Worm (Caenorhabditis elegans): ENCODE results near the gene zip-10.

zip-10 gene

DNA sequence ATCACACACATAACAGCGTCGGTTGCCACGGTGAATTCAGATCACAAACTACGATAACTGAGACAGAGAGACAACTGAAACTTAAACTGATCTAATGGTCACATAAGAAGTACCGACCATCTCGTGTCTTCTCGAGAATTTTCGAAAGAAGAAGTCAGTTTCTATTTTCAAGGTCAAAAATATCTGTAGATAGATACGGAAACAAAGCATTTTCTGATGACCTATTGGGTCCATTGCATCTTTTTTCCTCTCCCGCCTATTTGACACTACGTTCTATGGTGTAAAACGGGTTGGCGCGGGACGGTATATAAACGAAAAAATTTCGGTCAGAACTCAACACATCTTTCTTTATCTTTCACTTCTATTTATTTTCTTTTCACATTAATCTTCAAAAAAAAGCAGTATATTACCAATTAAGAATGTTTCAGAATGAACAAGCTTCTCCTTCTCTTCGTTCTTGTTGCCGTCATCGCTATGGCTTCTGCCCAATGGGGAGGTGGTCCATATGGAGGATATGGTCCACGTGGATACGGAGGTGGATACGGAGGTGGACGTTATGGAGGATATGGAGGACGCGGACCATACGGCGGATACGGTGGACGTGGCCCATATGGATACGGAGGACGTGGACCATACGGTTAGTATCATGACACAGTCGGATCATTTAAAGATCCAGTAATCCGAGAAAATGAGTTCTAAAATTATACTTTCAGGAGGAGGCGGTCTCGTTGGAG lies 34.4 kb downstream of the zip-10 start, which contains the start of gene nlp-24:
nlp-24 (plus strand) TSS at position 429 of the 734 bp plus-strand sequence.
- TF ChIP-seq sea-1 (GFP tag; conservative IDR thresholded peaks at IDR 0.05): no peak
- no peak for TF ChIP-seq F13C5.2 (tag; optimal IDR thresholded peaks at IDR 0.05)
- TF ChIP-seq ama-1 (optimal IDR thresholded peaks at IDR 0.05): no peak
- no peak for TF ChIP-seq aly-1 (tag; optimal IDR thresholded peaks at IDR 0.05)
- no peak for TF ChIP-seq hmbx-1 (tag; optimal IDR thresholded peaks at IDR 0.05)

DNA sequence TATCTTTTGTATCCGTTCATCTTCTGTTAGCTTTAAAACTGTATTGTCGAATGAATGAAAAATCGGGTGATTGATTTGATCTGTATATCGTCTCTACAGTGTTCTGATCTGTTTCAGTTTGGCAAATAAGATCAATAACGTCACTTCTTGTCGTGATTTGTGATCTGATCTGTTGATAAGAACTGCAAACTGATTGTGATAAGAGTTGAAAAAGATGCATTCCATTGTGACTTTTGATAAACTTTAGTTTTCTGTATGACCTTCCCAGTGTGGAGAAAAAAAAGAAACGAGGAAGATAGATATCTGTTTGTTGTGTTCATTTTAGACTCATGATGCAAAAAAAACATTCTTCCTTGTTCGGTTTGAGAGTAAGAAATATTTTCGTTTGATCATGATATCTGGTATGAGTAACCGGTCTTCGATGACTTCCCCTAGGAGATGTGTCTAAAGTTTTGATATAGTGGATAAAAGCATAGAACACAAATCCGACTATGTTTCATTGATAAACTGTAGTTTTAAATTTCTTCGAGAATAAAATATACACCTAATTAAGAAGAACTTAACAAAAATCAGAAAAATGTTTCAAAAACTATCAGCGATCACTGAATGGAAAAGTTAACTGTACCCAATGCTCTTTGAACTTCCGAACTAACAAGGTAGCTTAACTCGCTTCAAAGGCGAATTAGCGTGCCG lies 35.6 kb downstream of the zip-10 start:
- no peak for TF ChIP-seq F13C5.2 (tag; optimal IDR thresholded peaks at IDR 0.05)
- no peak for TF ChIP-seq ceh-13 (GFP tag; optimal IDR thresholded peaks at IDR 0.05)
- TF ChIP-seq tra-4 (tag; optimal IDR thresholded peaks at IDR 0.05): no peak
- TF ChIP-seq scrt-1 (GFP tag; IDR thresholded peaks at IDR 0.05): no peak
- TF ChIP-seq hnd-1 (tag; optimal IDR thresholded peaks at IDR 0.05): no peak
- no peak for TF ChIP-seq hmbx-1 (tag; optimal IDR thresholded peaks at IDR 0.05)
- TF ChIP-seq sea-1 (GFP tag; conservative IDR thresholded peaks at IDR 0.05): no peak
- TF ChIP-seq ama-1 (optimal IDR thresholded peaks at IDR 0.05): no peak
- no peak for TF ChIP-seq B0310.2 (tag; optimal IDR thresholded peaks at IDR 0.05)
- TF ChIP-seq pes-1 (GFP tag; IDR thresholded peaks at IDR 0.05): no peak
- TF ChIP-seq ceh-36 (tag; optimal IDR thresholded peaks at IDR 0.05): no peak
- TF ChIP-seq hmg-4 (GFP tag; optimal IDR thresholded peaks at IDR 0.05): no peak
- no peak for TF ChIP-seq flt-1 (GFP tag; IDR thresholded peaks at IDR 0.05)
- TF ChIP-seq tbx-37 (GFP tag; conservative IDR thresholded peaks at IDR 0.05): no peak

DNA sequence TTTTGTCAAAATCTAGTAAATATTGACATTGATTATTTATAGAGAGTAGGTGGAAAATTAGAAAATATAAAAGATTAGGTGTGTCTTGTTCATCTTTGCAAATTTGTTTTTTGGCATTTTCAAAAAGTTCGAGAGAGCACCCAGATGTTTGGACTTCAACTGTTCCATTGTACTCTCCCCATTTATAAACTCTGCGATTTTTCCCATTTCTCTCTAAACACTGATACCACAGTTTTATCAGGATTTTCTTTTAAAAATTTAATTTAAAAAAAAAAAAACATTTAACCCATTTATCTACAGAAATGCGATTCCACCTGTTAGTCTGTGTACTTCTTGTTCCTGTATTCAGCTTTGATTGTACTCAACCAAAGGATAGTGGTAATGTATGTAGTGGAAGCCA lies 37.6 kb downstream of the zip-10 start, which contains the start of gene tag-290:
tag-290 (plus strand) TSS at position 301 of the 400 bp plus-strand sequence.
- TF ChIP-seq ceh-13 (GFP tag; optimal IDR thresholded peaks at IDR 0.05) (no peak), hmg-4 (GFP tag; optimal IDR thresholded peaks at IDR 0.05) (no peak), scrt-1 (GFP tag; IDR thresholded peaks at IDR 0.05) (no peak), tra-4 (tag; optimal IDR thresholded peaks at IDR 0.05) (no peak), hnd-1 (tag; optimal IDR thresholded peaks at IDR 0.05) (no peak), flt-1 (GFP tag; IDR thresholded peaks at IDR 0.05) (no peak), pes-1 (GFP tag; IDR thresholded peaks at IDR 0.05) (no peak), hmbx-1 (tag; optimal IDR thresholded peaks at IDR 0.05) (no peak), tbx-11 (GFP tag; IDR thresholded peaks at IDR 0.05) (no peak), aly-1 (tag; optimal IDR thresholded peaks at IDR 0.05) (no peak), tbx-37 (GFP tag; conservative IDR thresholded peaks at IDR 0.05) (no peak), B0310.2 (tag; optimal IDR thresholded peaks at IDR 0.05) (no peak), ceh-36 (tag; optimal IDR thresholded peaks at IDR 0.05) (no peak), ama-1 (optimal IDR thresholded peaks at IDR 0.05) (no peak), sea-1 (GFP tag; conservative IDR thresholded peaks at IDR 0.05) (no peak), ets-7 (tag; optimal IDR thresholded peaks at IDR 0.05) (no peak), F13C5.2 (tag; optimal IDR thresholded peaks at IDR 0.05) (no peak)

DNA sequence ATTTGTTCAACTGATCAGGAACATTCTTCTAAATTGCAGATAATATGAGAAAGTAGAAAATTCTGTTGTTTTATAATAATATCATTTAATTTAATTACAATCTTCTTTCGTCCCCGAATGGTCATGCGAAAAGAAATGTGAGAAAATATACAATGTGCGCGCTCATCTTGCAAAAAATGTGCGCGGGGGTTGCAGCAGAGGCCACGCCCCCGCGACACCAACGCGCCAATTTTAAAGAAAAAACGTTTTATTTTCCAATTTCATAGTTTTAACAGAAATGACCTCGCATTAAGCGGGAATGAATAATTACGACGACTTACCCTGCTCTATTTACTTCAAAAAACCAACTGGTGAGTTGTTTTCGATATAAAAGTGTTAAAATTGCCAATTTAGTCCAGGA lies 40.1 kb downstream of the zip-10 start, which contains the start of gene sas-5:
sas-5 (plus strand) TSS at position 257 of the 400 bp plus-strand sequence.
- TF ChIP-seq aly-1 (tag; optimal IDR thresholded peaks at IDR 0.05): peak; percentile 54
- no peak for TF ChIP-seq ama-1 (optimal IDR thresholded peaks at IDR 0.05)
- TF ChIP-seq sea-1 (GFP tag; conservative IDR thresholded peaks at IDR 0.05): peak; percentile 83
- TF ChIP-seq hmg-4 (GFP tag; optimal IDR thresholded peaks at IDR 0.05): peak; percentile 81
- peak; percentile 64 for TF ChIP-seq B0310.2 (tag; optimal IDR thresholded peaks at IDR 0.05)
- TF ChIP-seq ceh-36 (tag; optimal IDR thresholded peaks at IDR 0.05): peak; percentile 51
- no peak; the same call in 1 of the 2 replicates for TF ChIP-seq flt-1 (GFP tag; IDR thresholded peaks at IDR 0.05)
- peak; percentile 38 for TF ChIP-seq ets-7 (tag; optimal IDR thresholded peaks at IDR 0.05)
- TF ChIP-seq tbx-11 (GFP tag; IDR thresholded peaks at IDR 0.05): peak; percentile 73
- peak; percentile 92 for TF ChIP-seq F13C5.2 (tag; optimal IDR thresholded peaks at IDR 0.05)
- peak; percentile 57 for TF ChIP-seq ceh-13 (GFP tag; optimal IDR thresholded peaks at IDR 0.05)
- TF ChIP-seq pes-1 (GFP tag; IDR thresholded peaks at IDR 0.05): peak; percentile 88
- peak; percentile 8 for TF ChIP-seq hmbx-1 (tag; optimal IDR thresholded peaks at IDR 0.05)
- peak; percentile 82 for TF ChIP-seq tbx-37 (GFP tag; conservative IDR thresholded peaks at IDR 0.05)
- TF ChIP-seq tra-4 (tag; optimal IDR thresholded peaks at IDR 0.05): peak; percentile 59
- no peak; the same call in 1 of the 2 replicates for TF ChIP-seq scrt-1 (GFP tag; IDR thresholded peaks at IDR 0.05)
- peak; percentile 65 for TF ChIP-seq hnd-1 (tag; optimal IDR thresholded peaks at IDR 0.05)

DNA sequence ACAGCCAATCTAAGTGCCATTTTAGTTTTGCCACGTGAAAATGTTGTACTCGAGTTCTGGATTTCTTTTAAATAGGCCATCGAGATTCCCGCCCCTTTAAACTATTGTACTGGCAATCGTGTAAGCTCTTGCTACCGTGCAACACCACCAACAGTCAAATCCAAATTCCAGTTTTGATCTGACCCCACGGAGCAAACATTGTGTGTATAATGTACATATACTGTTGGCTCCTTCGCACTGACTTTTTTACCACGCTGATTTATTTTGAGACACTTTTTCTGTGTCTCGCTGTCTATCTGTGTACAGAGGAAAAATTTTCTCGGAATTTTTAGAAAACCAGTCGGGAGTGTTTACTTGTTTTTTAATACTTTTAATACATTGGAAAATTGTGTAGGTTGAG lies 40.5 kb downstream of the zip-10 start, which contains the start of gene piit-1:
piit-1 (minus strand) TSS at position 101 of the 400 bp plus-strand sequence.
- no peak for TF ChIP-seq ceh-36 (tag; optimal IDR thresholded peaks at IDR 0.05)
- TF ChIP-seq tra-4 (tag; optimal IDR thresholded peaks at IDR 0.05): no peak
- no peak for TF ChIP-seq ceh-13 (GFP tag; optimal IDR thresholded peaks at IDR 0.05)
- no peak for TF ChIP-seq hnd-1 (tag; optimal IDR thresholded peaks at IDR 0.05)
- TF ChIP-seq hmbx-1 (tag; optimal IDR thresholded peaks at IDR 0.05): no peak
- TF ChIP-seq scrt-1 (GFP tag; IDR thresholded peaks at IDR 0.05): no peak
- no peak for TF ChIP-seq F13C5.2 (tag; optimal IDR thresholded peaks at IDR 0.05)
- no peak for TF ChIP-seq flt-1 (GFP tag; IDR thresholded peaks at IDR 0.05)
- no peak for TF ChIP-seq aly-1 (tag; optimal IDR thresholded peaks at IDR 0.05)
- no peak for TF ChIP-seq tbx-11 (GFP tag; IDR thresholded peaks at IDR 0.05)
- TF ChIP-seq hmg-4 (GFP tag; optimal IDR thresholded peaks at IDR 0.05): no peak
- no peak for TF ChIP-seq ets-7 (tag; optimal IDR thresholded peaks at IDR 0.05)
- TF ChIP-seq tbx-37 (GFP tag; conservative IDR thresholded peaks at IDR 0.05): no peak
- no peak for TF ChIP-seq sea-1 (GFP tag; conservative IDR thresholded peaks at IDR 0.05)
- no peak for TF ChIP-seq pes-1 (GFP tag; IDR thresholded peaks at IDR 0.05)

DNA sequence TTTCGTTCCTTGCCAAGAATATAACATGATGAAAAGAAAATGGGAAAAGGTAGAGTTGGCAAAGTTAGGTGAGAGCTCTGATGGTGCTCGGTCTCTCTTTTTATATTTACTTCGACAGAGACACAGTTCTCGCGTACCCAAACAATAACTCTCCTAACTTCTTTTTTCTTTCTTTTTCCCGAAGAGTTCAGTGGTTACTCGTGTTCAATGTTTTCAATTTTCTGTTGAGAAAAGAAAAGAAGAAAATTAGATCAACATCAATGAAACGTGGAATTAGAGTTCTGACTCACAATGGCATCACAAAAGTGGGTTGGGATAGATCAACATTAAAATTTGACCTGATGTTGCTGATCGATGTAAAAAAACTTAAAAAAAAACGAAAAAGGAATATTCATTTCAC lies 44.1 kb downstream of the zip-10 start, which contains the start of gene idpp-16:
idpp-16 (minus strand) TSS at position 101 of the 400 bp plus-strand sequence.
- TF ChIP-seq sea-1 (GFP tag; conservative IDR thresholded peaks at IDR 0.05): no peak
- no peak for TF ChIP-seq B0310.2 (tag; optimal IDR thresholded peaks at IDR 0.05)
- no peak for TF ChIP-seq ceh-36 (tag; optimal IDR thresholded peaks at IDR 0.05)
- TF ChIP-seq pes-1 (GFP tag; IDR thresholded peaks at IDR 0.05): no peak
- TF ChIP-seq ceh-13 (GFP tag; optimal IDR thresholded peaks at IDR 0.05): no peak
